Worm (Caenorhabditis elegans) whole organism, mixed stage, embryonic: ENCODE results near the gene F34H10.4.

Experiments
- M03D4.4 ChIP-seq: sonication (generic microtip); optimal IDR thresholded peaks from 2 replicates; lab custom pipeline; 2017; ENCODE audit warnings: mild to moderate bottlenecking, missing genetic modification characterization, missing compliant biosample characterization
- ces-1 ChIP-seq: fragments of 150-350 bp; optimal IDR thresholded peaks from 2 replicates; lab custom pipeline; 2014; ENCODE audit warnings: missing biosample characterization, missing genetic modification reagents, missing genetic modification characterization
- elt-3 ChIP-seq: fragments of 150-350 bp; optimal IDR thresholded peaks from 2 replicates; lab custom pipeline; 2014; ENCODE audit warnings: missing biosample characterization, missing genetic modification characterization
- ham-2 ChIP-seq: fragments of 200-800 bp; sonication (Bioruptor generic); optimal IDR thresholded peaks from 2 replicates; lab custom pipeline; 2018; ENCODE audit warnings: mild to moderate bottlenecking, missing genetic modification characterization, missing compliant biosample characterization
- nhr-237 ChIP-seq: fragments of 150-350 bp; optimal IDR thresholded peaks from 2 replicates; lab custom pipeline; 2014; ENCODE audit warnings: missing biosample characterization, missing genetic modification characterization
- nhr-28 ChIP-seq: fragments of 150-350 bp; optimal IDR thresholded peaks from 2 replicates; lab custom pipeline; 2014; ENCODE audit warnings: missing biosample characterization, missing genetic modification characterization
- unc-120 ChIP-seq: sonication (generic microtip); optimal IDR thresholded peaks from 2 replicates; lab custom pipeline; 2017; ENCODE audit warnings: missing genetic modification characterization, missing compliant biosample characterization; ENCODE audit not compliant: poor library complexity, severe bottlenecking
- unc-62 ChIP-seq: fragments of 150-350 bp; optimal IDR thresholded peaks from 2 replicates; lab custom pipeline; 2014; ENCODE audit warnings: missing biosample characterization, missing genetic modification reagents, missing genetic modification characterization
- ztf-11 ChIP-seq: fragments of 150-350 bp; optimal IDR thresholded peaks from 2 replicates; lab custom pipeline; 2014; ENCODE audit warnings: missing biosample characterization, missing genetic modification characterization

- TF ChIP-seq elt-3 (tag; lab: Kevin White, UChicago) (no peak), ztf-11 (tag; lab: Kevin White, UChicago) (no peak), nhr-28 (tag; lab: Kevin White, UChicago) (no peak), nhr-237 (tag; lab: Kevin White, UChicago) (no peak), ces-1 (no peak), unc-120 (tag; lab: Kevin White, UChicago) (no peak), ham-2 (GFP tag; lab: Kevin White, UChicago) (no peak), M03D4.4 (tag; lab: Kevin White, UChicago) (no peak), unc-62 (GFP tag; lab: Kevin White, UChicago) (no peak)
Measured at ce11 chrX:9654232-9654631, 5.9 kb downstream of the F34H10.4 start.
